Fruit fly (Drosophila melanogaster) whole organism, embryonic: ENCODE results near the gene CG31122.

Experiments
- Adf1 ChIP-seq: fragments of 200-800 bp; sonication (Bioruptor generic); IDR thresholded peaks from 2 replicates; pipeline ENCODE4 v1.3.6; 2022; ENCODE audit warnings: missing biosample characterization, missing genetic modification characterization
- Atf-2 ChIP-seq: fragments of 200-800 bp; sonication (Bioruptor generic); optimal IDR thresholded peaks from 2 replicates; lab custom pipeline; 2016; ENCODE audit warnings: missing biosample characterization, missing genetic modification characterization
- BtbVII ChIP-seq: fragments of 200-800 bp; sonication (Bioruptor generic); optimal IDR thresholded peaks from 3 replicates; lab custom pipeline; 2017; ENCODE audit warnings: missing biosample characterization, mild to moderate bottlenecking, missing genetic modification characterization
- CG10267 ChIP-seq: fragments of 200-800 bp; sonication (Bioruptor generic); optimal IDR thresholded peaks from 2 replicates; lab custom pipeline; 2018; ENCODE audit warnings: missing biosample characterization, mild to moderate bottlenecking, missing genetic modification characterization, moderate library complexity
- CG11093 ChIP-seq: fragments of 200-800 bp; sonication (Bioruptor generic); IDR thresholded peaks from 3 replicates; pipeline ENCODE4 v1.3.6; 2022; ENCODE audit warnings: missing biosample characterization, missing genetic modification characterization
- CG11456 ChIP-seq: fragments of 200-800 bp; sonication (Bioruptor generic); IDR thresholded peaks from 3 replicates; pipeline ENCODE4 v1.3.6; 2022; ENCODE audit warnings: missing biosample characterization, missing genetic modification characterization
- CG11723 ChIP-seq: fragments of 200-800 bp; sonication (Bioruptor generic); optimal IDR thresholded peaks from 2 replicates; lab custom pipeline; 2017; ENCODE audit warnings: missing biosample characterization, mild to moderate bottlenecking, missing genetic modification characterization
- CG12299 ChIP-seq: fragments of 200-800 bp; sonication (Bioruptor generic); optimal IDR thresholded peaks from 2 replicates; lab custom pipeline; 2018; ENCODE audit warnings: missing biosample characterization, mild to moderate bottlenecking, missing genetic modification characterization
- CG12769 ChIP-seq: fragments of 200-800 bp; sonication (Bioruptor generic); optimal IDR thresholded peaks from 2 replicates; lab custom pipeline; 2019; ENCODE audit warnings: missing biosample characterization, mild to moderate bottlenecking, missing genetic modification characterization, moderate library complexity
- CG15011 ChIP-seq: fragments of 200-800 bp; sonication (Bioruptor generic); optimal IDR thresholded peaks from 3 replicates; lab custom pipeline; 2018; ENCODE audit warnings: missing biosample characterization, mild to moderate bottlenecking, missing genetic modification characterization
- CG15514 ChIP-seq: fragments of 200-800 bp; sonication (Bioruptor generic); optimal IDR thresholded peaks from 3 replicates; lab custom pipeline; 2017; ENCODE audit warnings: missing biosample characterization, missing genetic modification characterization, mild to moderate bottlenecking, moderate library complexity, missing genetic modification reagents
- CG15696 ChIP-seq: fragments of 200-800 bp; sonication (Bioruptor generic); optimal IDR thresholded peaks from 2 replicates; lab custom pipeline; 2019; ENCODE audit warnings: missing biosample characterization, mild to moderate bottlenecking, missing genetic modification characterization, moderate library complexity
- CG17802 ChIP-seq: fragments of 200-800 bp; sonication (Bioruptor generic); optimal IDR thresholded peaks from 2 replicates; lab custom pipeline; 2018; ENCODE audit warnings: missing biosample characterization, mild to moderate bottlenecking, missing genetic modification characterization, moderate library complexity
- CG2889 ChIP-seq: fragments of 200-800 bp; sonication (Bioruptor generic); IDR thresholded peaks from 3 replicates; pipeline ENCODE4 v1.3.6; 2022; ENCODE audit warnings: missing biosample characterization, missing genetic modification characterization
- CG6654 ChIP-seq: fragments of 200-800 bp; sonication (Bioruptor generic); optimal IDR thresholded peaks from 2 replicates; lab custom pipeline; 2017; ENCODE audit warnings: missing biosample characterization, mild to moderate bottlenecking, missing genetic modification characterization
- CG6683 ChIP-seq: fragments of 200-800 bp; sonication (Bioruptor generic); optimal IDR thresholded peaks from 2 replicates; lab custom pipeline; 2017; ENCODE audit warnings: missing biosample characterization, mild to moderate bottlenecking, missing genetic modification characterization, missing genetic modification reagents
- CG7839 ChIP-seq: fragments of 200-800 bp; sonication (Bioruptor generic); optimal IDR thresholded peaks from 3 replicates; lab custom pipeline; 2018; ENCODE audit warnings: missing biosample characterization, mild to moderate bottlenecking, missing genetic modification characterization, moderate library complexity
- CG8924 ChIP-seq: fragments of 200-800 bp; optimal IDR thresholded peaks from 3 replicates; lab custom pipeline; 2019; ENCODE audit warnings: missing biosample characterization, mild to moderate bottlenecking, missing genetic modification characterization, moderate library complexity
- CG9817 ChIP-seq: fragments of 200-800 bp; sonication (Bioruptor generic); optimal IDR thresholded peaks from 2 replicates; lab custom pipeline; 2018; ENCODE audit warnings: missing biosample characterization, mild to moderate bottlenecking, missing genetic modification characterization, moderate library complexity
- CHES-1-like ChIP-seq: fragments of 200-800 bp; sonication (Bioruptor generic); optimal IDR thresholded peaks from 2 replicates; lab custom pipeline; 2016; ENCODE audit warnings: missing biosample characterization, missing genetic modification characterization
- Camta ChIP-seq: fragments of 200-800 bp; sonication (Bioruptor generic); optimal IDR thresholded peaks from 2 replicates; lab custom pipeline; 2016; ENCODE audit warnings: missing biosample characterization, missing genetic modification characterization
- CoRest ChIP-seq: fragments of 200-800 bp; sonication (Bioruptor generic); optimal IDR thresholded peaks from 3 replicates; lab custom pipeline; 2018; ENCODE audit warnings: missing biosample characterization, mild to moderate bottlenecking, missing genetic modification characterization, moderate library complexity
- D ChIP-seq, 2 experiments: fragments of 200-800 bp in 1 of 2; fragments of >200 bp in 1 of 2; sonication (Bioruptor generic) in 1 of 2; optimal IDR thresholded peaks; 2 replicates in 1 of 2; 3 replicates in 1 of 2; lab custom pipeline; 2017; ENCODE audit warnings: mild to moderate bottlenecking in 1 of 2, missing biosample characterization in 1 of 2, missing genetic modification characterization in 1 of 2, missing genetic modification reagents in 1 of 2
- D19B ChIP-seq: fragments of 200-800 bp; sonication (Bioruptor generic); optimal IDR thresholded peaks from 2 replicates; lab custom pipeline; 2017; ENCODE audit warnings: missing biosample characterization, mild to moderate bottlenecking, missing genetic modification characterization
- E2f2 ChIP-seq: fragments of 200-800 bp; sonication (Bioruptor generic); IDR thresholded peaks from 2 replicates; pipeline ENCODE4 v1.3.6; 2022; ENCODE audit warnings: missing biosample characterization, missing genetic modification characterization
- GATAe ChIP-seq: fragments of 200-800 bp; sonication (Bioruptor generic); conservative IDR thresholded peaks from 2 replicates; pipeline ENCODE4 v1.3.6; 2022; ENCODE audit warnings: missing biosample characterization, missing genetic modification characterization
- Lpt ChIP-seq: fragments of >200 bp; optimal IDR thresholded peaks from 2 replicates; lab custom pipeline; 2018; ENCODE audit warnings: missing biosample characterization, missing genetic modification characterization
- NFAT ChIP-seq: fragments of 200-800 bp; sonication (Bioruptor generic); IDR thresholded peaks from 2 replicates; pipeline ENCODE4 v1.3.6; 2022; ENCODE audit warnings: missing biosample characterization, missing genetic modification characterization
- NK7.1 ChIP-seq: fragments of 200-800 bp; sonication (Bioruptor generic); optimal IDR thresholded peaks from 3 replicates; lab custom pipeline; 2016; ENCODE audit warnings: missing biosample characterization, missing genetic modification characterization
- Nf-YA ChIP-seq: fragments of 200-800 bp; sonication (Bioruptor generic); IDR thresholded peaks from 2 replicates; pipeline ENCODE4 v1.3.6; 2022; ENCODE audit warnings: missing biosample characterization, missing genetic modification characterization
- NfI ChIP-seq: fragments of 200-800 bp; sonication (Bioruptor generic); optimal IDR thresholded peaks from 3 replicates; lab custom pipeline; 2018; ENCODE audit warnings: missing biosample characterization, mild to moderate bottlenecking, missing genetic modification characterization, moderate library complexity
- Opbp ChIP-seq: fragments of 200-800 bp; sonication (Bioruptor generic); IDR thresholded peaks from 3 replicates; pipeline ENCODE4 v1.3.6; 2022; ENCODE audit warnings: missing biosample characterization, missing genetic modification characterization; ENCODE audit not compliant: partially characterized antibody
- PHDP ChIP-seq: fragments of 200-800 bp; sonication (Bioruptor generic); optimal IDR thresholded peaks from 3 replicates; lab custom pipeline; 2018; ENCODE audit warnings: missing biosample characterization, mild to moderate bottlenecking, missing genetic modification characterization, moderate library complexity
- Side ChIP-seq: fragments of 200-800 bp; sonication (Bioruptor generic); optimal IDR thresholded peaks from 2 replicates; lab custom pipeline; 2016; ENCODE audit warnings: missing biosample characterization, missing genetic modification characterization
- Trl ChIP-seq, 3 experiments: fragments of >200 bp in 2 of 3; fragments of 200-800 bp in 1 of 3; sonication (Bioruptor generic) in 1 of 3; optimal IDR thresholded peaks; 2 replicates in 1 of 3; 3 replicates in 2 of 3; lab custom pipeline; 2016 to 2017; ENCODE audit warnings: missing biosample characterization in 1 of 3, missing genetic modification characterization in 1 of 3
- cad ChIP-seq: fragments of >200 bp; optimal IDR thresholded peaks from 2 replicates; lab custom pipeline; 2017; ENCODE audit warnings: missing biosample characterization, missing genetic modification characterization
- dan ChIP-seq: fragments of 200-800 bp; sonication (Bioruptor generic); IDR thresholded peaks from 2 replicates; pipeline ENCODE4 v1.3.6; 2022; ENCODE audit warnings: missing biosample characterization, missing genetic modification characterization
- dimm ChIP-seq: fragments of 200-800 bp; sonication (Bioruptor generic); IDR thresholded peaks from 2 replicates; pipeline ENCODE4 v1.3.6; 2022; ENCODE audit warnings: missing biosample characterization, missing genetic modification characterization
- ind ChIP-seq: fragments of 200-800 bp; sonication (Bioruptor generic); optimal IDR thresholded peaks from 3 replicates; lab custom pipeline; 2016; ENCODE audit warnings: missing biosample characterization, missing genetic modification characterization
- maf-S ChIP-seq: fragments of 200-800 bp; sonication (Bioruptor generic); optimal IDR thresholded peaks from 2 replicates; lab custom pipeline; 2016; ENCODE audit warnings: missing biosample characterization, missing genetic modification characterization
- mam ChIP-seq: fragments of 200-800 bp; sonication (Bioruptor generic); optimal IDR thresholded peaks from 3 replicates; lab custom pipeline; 2016; ENCODE audit warnings: missing biosample characterization, missing genetic modification characterization
- nerfin-2 ChIP-seq: fragments of 200-800 bp; sonication (Bioruptor generic); IDR thresholded peaks from 2 replicates; pipeline ENCODE4 v1.3.6; 2022; ENCODE audit warnings: missing biosample characterization, missing genetic modification characterization; ENCODE audit not compliant: partially characterized antibody
- pb ChIP-seq: fragments of 200-800 bp; sonication (Bioruptor generic); optimal IDR thresholded peaks from 3 replicates; lab custom pipeline; 2016; ENCODE audit warnings: missing biosample characterization, missing genetic modification characterization
- sc ChIP-seq, 3 experiments: fragments of >200 bp in 2 of 3; fragments of 200-800 bp in 1 of 3; sonication (Bioruptor generic) in 1 of 3; optimal IDR thresholded peaks; 2 replicates in 2 of 3; 3 replicates in 1 of 3; lab custom pipeline; 2017; ENCODE audit warnings: mild to moderate bottlenecking in 1 of 3, missing biosample characterization in 1 of 3, missing genetic modification characterization in 1 of 3, missing genetic modification reagents in 1 of 3
- seq ChIP-seq: fragments of 200-800 bp; sonication (Bioruptor generic); IDR thresholded peaks from 2 replicates; pipeline ENCODE4 v1.3.6; 2022; ENCODE audit warnings: missing biosample characterization, missing genetic modification characterization
- ssp ChIP-seq: fragments of 200-800 bp; sonication (Bioruptor generic); IDR thresholded peaks from 2 replicates; pipeline ENCODE4 v1.3.6; 2022; ENCODE audit warnings: missing biosample characterization, missing genetic modification characterization
- vnd ChIP-seq: fragments of 200-800 bp; sonication (Bioruptor generic); IDR thresholded peaks from 3 replicates; pipeline ENCODE4 v1.3.6; 2022; ENCODE audit warnings: missing biosample characterization, missing genetic modification characterization; ENCODE audit not compliant: partially characterized antibody
- zen ChIP-seq: fragments of 200-800 bp; sonication (Bioruptor generic); optimal IDR thresholded peaks from 3 replicates; lab custom pipeline; 2018; ENCODE audit warnings: missing biosample characterization, mild to moderate bottlenecking, missing genetic modification characterization, moderate library complexity

Gene CG31122

DNA sequence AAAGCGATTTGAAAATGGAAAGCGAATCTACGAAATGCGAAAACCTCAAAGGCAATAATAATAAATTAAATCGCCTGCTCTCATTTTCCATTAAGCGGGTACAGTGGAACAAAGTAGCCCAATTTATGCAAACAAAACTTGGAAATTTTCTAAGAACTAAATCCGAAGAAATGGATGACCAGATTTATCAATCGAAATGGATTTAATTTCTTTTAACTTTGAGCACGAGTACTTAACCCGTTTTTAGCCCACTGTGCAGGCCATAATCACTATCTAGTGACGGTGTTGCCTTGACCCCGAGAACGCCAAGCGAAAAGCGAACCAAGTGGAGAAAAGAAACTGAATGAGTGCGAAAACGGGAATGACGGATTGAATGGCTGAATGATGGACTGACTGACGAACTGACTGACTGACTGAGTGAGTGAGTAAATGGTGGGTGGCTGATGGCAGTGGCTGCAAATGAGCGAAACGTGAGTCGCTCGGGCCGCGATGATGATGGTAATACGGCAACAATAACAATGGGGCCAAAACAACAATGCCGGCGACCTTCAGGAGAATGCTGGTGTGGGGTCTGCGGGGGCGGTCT lies 43.6 kb upstream of the CG31122 start (continued):
- TF ChIP-seq E2f2 (GFP tag; lab: Robert Waterston, UW) (no peak; the same call in 1 of the 2 replicates), CG12769 (tag; lab: Kevin White, UChicago) (peak; percentile 61), CG11093 (GFP tag; lab: Robert Waterston, UW) (no peak), CG6683 (GFP tag; lab: Kevin White, UChicago) (no peak), CG10267 (tag; lab: Kevin White, UChicago) (no peak), zen (tag; lab: Kevin White, UChicago) (no peak), cad (GFP tag; lab: Kevin White, UChicago) (no peak), CG17802 (tag; lab: Kevin White, UChicago) (no peak), NFAT (no peak), dan (no peak), vnd (GFP tag; lab: Robert Waterston, UW) (no peak), sc (optimal IDR thresholded peaks at IDR 0.05; lab: Kevin White, UChicago) (no peak), sc (GFP tag; optimal IDR thresholded peaks at IDR 0.05; lab: Kevin White, UChicago) (no peak), CG8924 (tag; lab: Kevin White, UChicago) (no peak), maf-S (GFP tag; lab: Kevin White, UChicago) (peak; percentile 12), Lpt (no peak), mam (GFP tag; lab: Kevin White, UChicago) (peak; percentile 53), CG2889 (GFP tag; lab: Robert Waterston, UW) (0 out of 3 replicates have a peak, but pooled peaks have one; percentile 38), CG12299 (tag; lab: Kevin White, UChicago) (no peak), GATAe (GFP tag; lab: Robert Waterston, UW) (peak; percentile 33; the same call in 1 of the 2 replicates), D19B (peak; percentile 31), CG6654 (GFP tag; lab: Kevin White, UChicago) (no peak), ssp (GFP tag; lab: Robert Waterston, UW) (no peak), nerfin-2 (GFP tag; lab: Robert Waterston, UW) (no peak), ind (peak; percentile 45), CG11456 (GFP tag; lab: Robert Waterston, UW) (peak; percentile 67; the same call in 2 of the 3 replicates), D (optimal IDR thresholded peaks at IDR 0.05; lab: Kevin White, UChicago) (no peak), D (GFP tag; optimal IDR thresholded peaks at IDR 0.05; lab: Kevin White, UChicago) (no peak), Trl (optimal IDR thresholded peaks at IDR 0.05; lab: Kevin White, UChicago) (no peak), Trl (GFP tag; optimal IDR thresholded peaks at IDR 0.05; lab: Kevin White, UChicago) (peak; percentile 26), NfI (GFP tag; lab: Kevin White, UChicago) (peak; percentile 51), pb (GFP tag; lab: Kevin White, UChicago) (no peak), Side (GFP tag; lab: Kevin White, UChicago) (no peak), CG15011 (GFP tag; lab: Kevin White, UChicago) (no peak), NK7.1 (GFP tag; lab: Kevin White, UChicago) (no peak), CG7839 (tag; lab: Kevin White, UChicago) (peak; percentile 64), CG15696 (no peak), CG9817 (peak; percentile 47), Atf-2 (GFP tag; lab: Kevin White, UChicago) (no peak), Nf-YA (GFP tag; lab: Robert Waterston, UW) (peak; percentile 45; the same call in 1 of the 2 replicates), PHDP (tag; lab: Kevin White, UChicago) (no peak), BtbVII (GFP tag; lab: Kevin White, UChicago) (no peak), seq (GFP tag; lab: Robert Waterston, UW) (peak; percentile 61; the same call in 1 of the 2 replicates), CG15514 (GFP tag; lab: Kevin White, UChicago) (no peak), dimm (GFP tag; lab: Robert Waterston, UW) (no peak), Adf1 (GFP tag; lab: Robert Waterston, UW) (0 out of 2 replicates have a peak, but pooled peaks have one; percentile 10), CG11723 (GFP tag; lab: Kevin White, UChicago) (no peak), CoRest (tag; lab: Kevin White, UChicago) (peak; percentile 46), Camta (GFP tag; lab: Kevin White, UChicago) (no peak), Opbp (GFP tag; lab: Robert Waterston, UW) (no peak), CHES-1-like (GFP tag; lab: Kevin White, UChicago) (peak; percentile 4)
